Worm (Caenorhabditis elegans): ENCODE results near the gene H32C10.1.

H32C10.1 gene

DNA sequence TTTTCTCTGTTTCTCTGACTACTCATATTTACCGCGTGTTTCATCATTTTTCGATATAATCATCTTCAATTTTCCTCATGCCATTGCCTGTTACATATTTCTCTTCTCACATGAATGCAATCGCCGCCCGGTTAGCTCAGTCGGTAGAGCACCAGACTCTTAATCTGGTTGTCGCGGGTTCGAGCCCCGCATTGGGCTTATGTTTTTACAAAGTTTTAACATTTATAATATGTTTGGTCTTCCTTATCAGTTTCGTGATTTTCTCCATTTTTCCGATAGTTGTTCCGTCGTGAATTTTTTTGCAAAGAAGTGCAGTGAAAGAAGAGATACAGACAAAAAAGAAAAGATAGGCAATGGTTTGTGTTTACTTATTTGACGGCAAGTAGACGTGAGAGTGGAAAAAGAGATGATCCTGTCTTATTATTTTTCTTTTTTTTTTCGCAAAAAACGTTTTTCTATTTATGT, 32.9 kb downstream of the H32C10.1 start (continued):
- no peak for TF ChIP-seq xnd-1 (tag; optimal IDR thresholded peaks at IDR 0.05)
- TF ChIP-seq hmg-1.2 (GFP tag; IDR thresholded peaks at IDR 0.05), result peak; percentile 79
- peak; percentile 75 for TF ChIP-seq ztf-18 (tag; optimal IDR thresholded peaks at IDR 0.05)
- TF ChIP-seq nhr-27 (tag; optimal IDR thresholded peaks at IDR 0.05), result no peak
- peak; percentile 99 for TF ChIP-seq tbp1 (GFP tag; optimal IDR thresholded peaks at IDR 0.05)
- TF ChIP-seq tbx-9 (tag; optimal IDR thresholded peaks at IDR 0.05; ENCODE audit: borderline replicate concordance), result no peak
- peak; percentile 78 for TF ChIP-seq attf-5 (GFP tag; optimal IDR thresholded peaks at IDR 0.05)
- no peak for TF ChIP-seq akir-1 (GFP tag; optimal IDR thresholded peaks at IDR 0.05)
- peak; percentile 62 to 83 for TF ChIP-seq let-607 (tag; optimal IDR thresholded peaks at IDR 0.05)
- peak; percentile 69 for TF ChIP-seq D2030.7 (GFP tag; IDR thresholded peaks at IDR 0.05)
- TF ChIP-seq snpc-1.3 (tag; optimal IDR thresholded peaks at IDR 0.05; ENCODE audit: insufficient read depth), result peak; percentile 93
- TF ChIP-seq atf-7 (tag; optimal IDR thresholded peaks at IDR 0.05), result peak; percentile 80
- peak; percentile 80 for TF ChIP-seq ceh-79 (tag; optimal IDR thresholded peaks at IDR 0.05)
- 0 out of 2 replicates have a peak, but pooled peaks have one; percentile 67 for TF ChIP-seq sea-2 (GFP tag; IDR thresholded peaks at IDR 0.05)
- TF ChIP-seq cebp-2 (GFP tag; IDR thresholded peaks at IDR 0.05), result 0 out of 2 replicates have a peak, but pooled peaks have one; percentile 54
- no peak for TF ChIP-seq unc-62 (GFP tag; optimal IDR thresholded peaks at IDR 0.05)
- TF ChIP-seq lin-54 (GFP tag; optimal IDR thresholded peaks at IDR 0.05), result peak; percentile 74
- peak; percentile 59 for TF ChIP-seq F22D6.2 (tag; optimal IDR thresholded peaks at IDR 0.05)
- peak; percentile 78; the same call in 1 of the 2 replicates for TF ChIP-seq ztf-25 (GFP tag; IDR thresholded peaks at IDR 0.05)
- TF ChIP-seq somi-1 (GFP tag; optimal IDR thresholded peaks at IDR 0.05), result peak; percentile 91
- peak; percentile 63 for TF ChIP-seq zim-3 (tag; optimal IDR thresholded peaks at IDR 0.05)
- no peak for TF ChIP-seq hlh-26 (GFP tag; conservative IDR thresholded peaks at IDR 0.05)
- no peak for TF ChIP-seq nfya-1 (tag; optimal IDR thresholded peaks at IDR 0.05; ENCODE audit: borderline replicate concordance, insufficient read depth)
- TF ChIP-seq rec-8 (tag; optimal IDR thresholded peaks at IDR 0.05), result peak; percentile 62 to 86
- TF ChIP-seq T07F8.4 (tag; optimal IDR thresholded peaks at IDR 0.05), result peak; percentile 78
- TF ChIP-seq B0035.1 (tag; optimal IDR thresholded peaks at IDR 0.05), result peak; percentile 72
- peak; percentile 81 for TF ChIP-seq ztf-26 (tag; optimal IDR thresholded peaks at IDR 0.05)
- peak; percentile 94 for TF ChIP-seq him-1 (tag; optimal IDR thresholded peaks at IDR 0.05)
- peak; percentile 79 for TF ChIP-seq F49E8.2 (tag; optimal IDR thresholded peaks at IDR 0.05; ENCODE audit: insufficient read depth)
- TF ChIP-seq Y79H2A.3 (GFP tag; conservative IDR thresholded peaks at IDR 0.05), result no peak; the same call in 1 of the 2 replicates
- peak; percentile 61 for TF ChIP-seq mcd-1 (GFP tag; IDR thresholded peaks at IDR 0.05)
- no peak for TF ChIP-seq Y67H2A.10 (GFP tag; conservative IDR thresholded peaks at IDR 0.05)
- no peak for TF ChIP-seq bed-1 (GFP tag; IDR thresholded peaks at IDR 0.05)
- TF ChIP-seq fkh-3 (tag; optimal IDR thresholded peaks at IDR 0.05), result peak; percentile 27
- TF ChIP-seq hsf-1 (GFP tag; IDR thresholded peaks at IDR 0.05), result no peak; the same call in 1 of the 2 replicates
- TF ChIP-seq hmg-20 (GFP tag; IDR thresholded peaks at IDR 0.05), result peak; percentile 80
- no peak for TF ChIP-seq F57A8.1 (GFP tag; optimal IDR thresholded peaks at IDR 0.05)
- peak; percentile 7 for TF ChIP-seq F57C9.4 (tag; optimal IDR thresholded peaks at IDR 0.05)
- peak; percentile 36 for TF ChIP-seq efl-1 (GFP tag; optimal IDR thresholded peaks at IDR 0.05)
- TF ChIP-seq Y53F4B.3 (GFP tag; IDR thresholded peaks at IDR 0.05), result peak; percentile 56; the same call in 1 of the 2 replicates
- no peak for TF ChIP-seq F39B2.1 (GFP tag; IDR thresholded peaks at IDR 0.05)
- 0 out of 2 replicates have a peak, but pooled peaks have one; percentile 57 for TF ChIP-seq aptf-2 (GFP tag; conservative IDR thresholded peaks at IDR 0.05)
- TF ChIP-seq ets-4 (GFP tag; optimal IDR thresholded peaks at IDR 0.05), result peak; percentile 19
- peak; percentile 65; the same call in 1 of the 2 replicates for TF ChIP-seq cebp-1 (GFP tag; IDR thresholded peaks at IDR 0.05)
- TF ChIP-seq cebp-1 (tag; optimal IDR thresholded peaks at IDR 0.05), result peak; percentile 86
- TF ChIP-seq hlh-12 (tag; optimal IDR thresholded peaks at IDR 0.05), result peak; percentile 12
- TF ChIP-seq egrh-3 (GFP tag; IDR thresholded peaks at IDR 0.05), result peak; percentile 24; the same call in 1 of the 2 replicates

Data from whole organism, young adult.